Fruit fly (Drosophila melanogaster) whole organism, embryonic: ENCODE results near the gene Hrb98DE.

Experiments used
- Ada2b ChIP-seq: fragments of 200-800 bp; sonication (Bioruptor generic); IDR thresholded peaks from 2 replicates; pipeline ENCODE4 v1.3.6; 2022; ENCODE audit warnings: missing biosample characterization, missing genetic modification characterization
- Aef1 ChIP-seq: fragments of 200-800 bp; sonication (Bioruptor generic); IDR thresholded peaks from 3 replicates; pipeline ENCODE4 v1.3.6; 2022; ENCODE audit warnings: missing biosample characterization, missing genetic modification characterization
- Bgb ChIP-seq: fragments of 200-800 bp; sonication (Bioruptor generic); IDR thresholded peaks from 2 replicates; pipeline ENCODE4 v1.3.6; 2022; ENCODE audit warnings: missing biosample characterization, missing genetic modification characterization; ENCODE audit not compliant: partially characterized antibody
- Blimp-1 ChIP-seq: fragments of 200-800 bp; sonication (Bioruptor generic); optimal IDR thresholded peaks from 3 replicates; lab custom pipeline; 2018; ENCODE audit warnings: missing biosample characterization, missing genetic modification characterization, mild to moderate bottlenecking, moderate library complexity, missing genetic modification reagents
- CG12071 ChIP-seq: fragments of 200-800 bp; sonication (Bioruptor generic); optimal IDR thresholded peaks from 3 replicates; lab custom pipeline; 2018; ENCODE audit warnings: missing biosample characterization, mild to moderate bottlenecking, missing genetic modification characterization
- CG12155 ChIP-seq: fragments of 200-800 bp; sonication (Bioruptor generic); optimal IDR thresholded peaks from 3 replicates; lab custom pipeline; 2016; ENCODE audit warnings: missing biosample characterization, missing genetic modification characterization
- CG13296 ChIP-seq: fragments of 200-800 bp; sonication (Bioruptor generic); optimal IDR thresholded peaks from 3 replicates; lab custom pipeline; 2018; ENCODE audit warnings: missing biosample characterization, mild to moderate bottlenecking, missing genetic modification characterization
- CG15011 ChIP-seq: fragments of 200-800 bp; sonication (Bioruptor generic); optimal IDR thresholded peaks from 3 replicates; lab custom pipeline; 2018; ENCODE audit warnings: missing biosample characterization, mild to moderate bottlenecking, missing genetic modification characterization
- CG18262 ChIP-seq: fragments of 200-800 bp; optimal IDR thresholded peaks from 3 replicates; lab custom pipeline; 2019; ENCODE audit warnings: missing biosample characterization, mild to moderate bottlenecking, missing genetic modification characterization, moderate library complexity
- CG2678 ChIP-seq: fragments of 200-800 bp; sonication (Bioruptor generic); optimal IDR thresholded peaks from 3 replicates; lab custom pipeline; 2019; ENCODE audit warnings: missing biosample characterization, mild to moderate bottlenecking, missing genetic modification characterization, moderate library complexity
- CG3847 ChIP-seq: fragments of 200-800 bp; sonication (Bioruptor generic); IDR thresholded peaks from 2 replicates; pipeline ENCODE4 v1.3.6; 2022; ENCODE audit warnings: missing biosample characterization, missing genetic modification characterization
- CG42726 ChIP-seq: fragments of 200-800 bp; sonication (Bioruptor generic); IDR thresholded peaks from 2 replicates; pipeline ENCODE4 v1.3.6; 2022; ENCODE audit warnings: missing biosample characterization, missing genetic modification characterization; ENCODE audit not compliant: partially characterized antibody
- CG4854 ChIP-seq: fragments of 200-800 bp; sonication (Bioruptor generic); optimal IDR thresholded peaks from 2 replicates; lab custom pipeline; 2016; ENCODE audit warnings: missing biosample characterization, missing genetic modification characterization, inconsistent platforms
- CG5245 ChIP-seq: fragments of 200-800 bp; sonication (Bioruptor generic); optimal IDR thresholded peaks from 3 replicates; lab custom pipeline; 2016; ENCODE audit warnings: missing biosample characterization, missing genetic modification characterization
- CG6654 ChIP-seq: fragments of 200-800 bp; sonication (Bioruptor generic); optimal IDR thresholded peaks from 2 replicates; lab custom pipeline; 2017; ENCODE audit warnings: missing biosample characterization, mild to moderate bottlenecking, missing genetic modification characterization
- CG6813 ChIP-seq: fragments of 200-800 bp; sonication (Bioruptor generic); optimal IDR thresholded peaks from 2 replicates; lab custom pipeline; 2017; ENCODE audit warnings: missing biosample characterization, missing genetic modification characterization, mild to moderate bottlenecking, moderate library complexity, missing genetic modification reagents
- CG7372 ChIP-seq: fragments of 200-800 bp; sonication (Bioruptor generic); IDR thresholded peaks from 2 replicates; pipeline ENCODE4 v1.3.6; 2022; ENCODE audit warnings: missing biosample characterization, missing genetic modification characterization
- CG7987 ChIP-seq: fragments of 200-800 bp; sonication (Bioruptor generic); optimal IDR thresholded peaks from 2 replicates; lab custom pipeline; 2018; ENCODE audit warnings: missing biosample characterization, mild to moderate bottlenecking, missing genetic modification characterization, moderate library complexity
- CG9817 ChIP-seq: fragments of 200-800 bp; sonication (Bioruptor generic); optimal IDR thresholded peaks from 2 replicates; lab custom pipeline; 2018; ENCODE audit warnings: missing biosample characterization, mild to moderate bottlenecking, missing genetic modification characterization, moderate library complexity
- CG9932 ChIP-seq: fragments of 200-800 bp; sonication (Bioruptor generic); IDR thresholded peaks from 2 replicates; pipeline ENCODE4 v1.3.6; 2022; ENCODE audit warnings: missing biosample characterization, missing genetic modification characterization
- CHES-1-like ChIP-seq: fragments of 200-800 bp; sonication (Bioruptor generic); optimal IDR thresholded peaks from 2 replicates; lab custom pipeline; 2016; ENCODE audit warnings: missing biosample characterization, missing genetic modification characterization
- Chrac-16 ChIP-seq: fragments of 200-800 bp; sonication (Bioruptor generic); optimal IDR thresholded peaks from 3 replicates; lab custom pipeline; 2016; ENCODE audit warnings: missing biosample characterization, missing genetic modification characterization
- CrebB ChIP-seq: fragments of 200-800 bp; sonication (Bioruptor generic); optimal IDR thresholded peaks from 3 replicates; lab custom pipeline; 2018; ENCODE audit warnings: missing biosample characterization, mild to moderate bottlenecking, missing genetic modification characterization
- Deaf1 ChIP-seq: fragments of 200-800 bp; optimal IDR thresholded peaks from 3 replicates; lab custom pipeline; 2019; ENCODE audit warnings: missing biosample characterization, mild to moderate bottlenecking, missing genetic modification characterization, moderate library complexity
- Fer1 ChIP-seq: fragments of 200-800 bp; sonication (Bioruptor generic); optimal IDR thresholded peaks from 2 replicates; lab custom pipeline; 2017; ENCODE audit warnings: missing biosample characterization, mild to moderate bottlenecking, missing genetic modification characterization
- HHEX ChIP-seq: fragments of 200-800 bp; sonication (Bioruptor generic); optimal IDR thresholded peaks from 3 replicates; lab custom pipeline; 2017; ENCODE audit warnings: missing biosample characterization, mild to moderate bottlenecking, missing genetic modification characterization, missing genetic modification reagents
- NC2β ChIP-seq: fragments of 200-800 bp; sonication (Bioruptor generic); optimal IDR thresholded peaks from 2 replicates; lab custom pipeline; 2016; ENCODE audit warnings: missing biosample characterization, missing genetic modification characterization
- Ptx1 ChIP-seq: fragments of 200-800 bp; sonication (Bioruptor generic); IDR thresholded peaks from 2 replicates; pipeline ENCODE4 v1.3.6; 2022; ENCODE audit warnings: missing biosample characterization, missing genetic modification characterization
- Sin3A ChIP-seq: fragments of >200 bp; optimal IDR thresholded peaks from 2 replicates; lab custom pipeline; 2018
- TFAM ChIP-seq: fragments of 200-800 bp; sonication (Bioruptor generic); optimal IDR thresholded peaks from 2 replicates; lab custom pipeline; 2017; ENCODE audit warnings: missing biosample characterization, missing genetic modification characterization, inconsistent platforms
- bowl ChIP-seq: fragments of 200-800 bp; sonication (Bioruptor generic); IDR thresholded peaks from 2 replicates; pipeline ENCODE4 v1.3.6; 2022; ENCODE audit warnings: missing biosample characterization, missing genetic modification characterization
- dan ChIP-seq: fragments of 200-800 bp; sonication (Bioruptor generic); IDR thresholded peaks from 2 replicates; pipeline ENCODE4 v1.3.6; 2022; ENCODE audit warnings: missing biosample characterization, missing genetic modification characterization
- dm ChIP-seq: fragments of 200-800 bp; sonication (Bioruptor generic); optimal IDR thresholded peaks from 3 replicates; lab custom pipeline; 2016; ENCODE audit warnings: missing biosample characterization, missing genetic modification characterization
- dysf ChIP-seq: fragments of 200-800 bp; sonication (Bioruptor generic); IDR thresholded peaks from 3 replicates; pipeline ENCODE4 v1.3.6; 2022; ENCODE audit warnings: missing biosample characterization, missing genetic modification characterization
- esg ChIP-seq: fragments of 200-800 bp; sonication (Bioruptor generic); conservative IDR thresholded peaks from 2 replicates; pipeline ENCODE4 v1.3.6; 2022; ENCODE audit warnings: missing biosample characterization, missing genetic modification characterization
- gcm ChIP-seq: fragments of 200-800 bp; sonication (Bioruptor generic); optimal IDR thresholded peaks from 2 replicates; lab custom pipeline; 2019; ENCODE audit warnings: missing biosample characterization, mild to moderate bottlenecking, missing genetic modification characterization, moderate library complexity
- grau ChIP-seq: fragments of 200-800 bp; optimal IDR thresholded peaks from 3 replicates; lab custom pipeline; 2019; ENCODE audit warnings: missing biosample characterization, mild to moderate bottlenecking, missing genetic modification characterization, moderate library complexity
- her ChIP-seq: fragments of 200-800 bp; sonication (Bioruptor generic); optimal IDR thresholded peaks from 2 replicates; lab custom pipeline; 2016; ENCODE audit warnings: missing biosample characterization, missing genetic modification characterization
- jumu ChIP-seq: fragments of 200-800 bp; sonication (Bioruptor generic); optimal IDR thresholded peaks from 3 replicates; lab custom pipeline; 2016; ENCODE audit warnings: missing biosample characterization, missing genetic modification characterization
- lab ChIP-seq: fragments of 200-800 bp; sonication (Bioruptor generic); optimal IDR thresholded peaks from 3 replicates; lab custom pipeline; 2017; ENCODE audit warnings: missing biosample characterization, missing genetic modification characterization, mild to moderate bottlenecking, moderate library complexity, missing genetic modification reagents
- lmd ChIP-seq: fragments of 200-800 bp; sonication (Bioruptor generic); IDR thresholded peaks from 2 replicates; pipeline ENCODE4 v1.3.6; 2022; ENCODE audit warnings: missing biosample characterization, missing genetic modification characterization
- mam ChIP-seq: fragments of 200-800 bp; sonication (Bioruptor generic); optimal IDR thresholded peaks from 3 replicates; lab custom pipeline; 2016; ENCODE audit warnings: missing biosample characterization, missing genetic modification characterization
- pan ChIP-seq, 4 experiments: fragments of >200 bp in 3 of 4; fragments of 200-800 bp in 1 of 4; sonication (Bioruptor generic) in 1 of 4; optimal IDR thresholded peaks in 3 of 4; IDR thresholded peaks in 1 of 4; 2 replicates each; pipeline versions ENCODE4 v1.3.6 to Lab custom; 2017 to 2022; ENCODE audit warnings: missing biosample characterization in 2 of 4, missing genetic modification characterization in 2 of 4, mixed read lengths in 1 of 4
- repo ChIP-seq: fragments of 200-800 bp; sonication (Bioruptor generic); optimal IDR thresholded peaks from 2 replicates; lab custom pipeline; 2016; ENCODE audit warnings: missing biosample characterization, missing genetic modification characterization
- sens ChIP-seq: fragments of 200-800 bp; sonication (Bioruptor generic); peaks from one replicate; lab custom pipeline; 2016; ENCODE audit warnings: missing biosample characterization, missing genetic modification characterization
- sens-2 ChIP-seq: fragments of 200-800 bp; sonication (Bioruptor generic); IDR thresholded peaks from 2 replicates; pipeline ENCODE4 v1.3.6; 2022; ENCODE audit warnings: missing biosample characterization, missing genetic modification characterization
- sim ChIP-seq: fragments of 200-800 bp; sonication (Bioruptor generic); IDR thresholded peaks from 2 replicates; pipeline ENCODE4 v1.3.6; 2022; ENCODE audit warnings: missing biosample characterization, missing genetic modification characterization
- slp2 ChIP-seq: fragments of 200-800 bp; sonication (Bioruptor generic); optimal IDR thresholded peaks from 2 replicates; lab custom pipeline; 2016; ENCODE audit warnings: missing biosample characterization, missing genetic modification characterization
- tin ChIP-seq: fragments of 200-800 bp; sonication (Bioruptor generic); optimal IDR thresholded peaks from 3 replicates; lab custom pipeline; 2016; ENCODE audit warnings: missing biosample characterization, missing genetic modification characterization
- vvl ChIP-seq: fragments of 200-800 bp; sonication (Bioruptor generic); IDR thresholded peaks from 2 replicates; pipeline ENCODE4 v1.3.6; 2022; ENCODE audit warnings: missing biosample characterization, missing genetic modification characterization

The Hrb98DE gene

dm6 chr3R:28631753-28632152, 32.1 kb downstream of the Hrb98DE start (continued):
- TF ChIP-seq sens (GFP tag; lab: Kevin White, UChicago): peak; percentile 87
- peak; percentile 77 for TF ChIP-seq jumu (GFP tag; lab: Kevin White, UChicago)
- TF ChIP-seq tin (GFP tag; lab: Kevin White, UChicago): peak; percentile 80
- TF ChIP-seq Blimp-1: peak; percentile 63
- peak; percentile 71 for TF ChIP-seq lab (GFP tag; lab: Kevin White, UChicago)
- peak; percentile 32 for TF ChIP-seq CG12155 (GFP tag; lab: Kevin White, UChicago)
- TF ChIP-seq esg (GFP tag; lab: Robert Waterston, UW): peak; percentile 30; the same call in 1 of the 2 replicates
- TF ChIP-seq pan (optimal IDR thresholded peaks at IDR 0.05; lab: Kevin White, UChicago): no peak
- peak in 1 of 2 experiments; percentile 45 for TF ChIP-seq pan (GFP tag; optimal IDR thresholded peaks at IDR 0.05 in 1 of 2, IDR thresholded peaks at IDR 0.05 in 1 of 2)
- peak; percentile 57 for TF ChIP-seq Ada2b
- TF ChIP-seq her (GFP tag; lab: Kevin White, UChicago): peak; percentile 58
- TF ChIP-seq CG3847 (GFP tag; lab: Robert Waterston, UW): peak; percentile 32; the same call in 1 of the 2 replicates
- TF ChIP-seq grau (tag; lab: Kevin White, UChicago): peak; percentile 40
- peak; percentile 61 for TF ChIP-seq Ptx1
- peak; percentile 38; the same call in 2 of the 3 replicates for TF ChIP-seq dysf (GFP tag; lab: Robert Waterston, UW)
- peak; percentile 13 for TF ChIP-seq repo
- peak; percentile 6 for TF ChIP-seq CG6813 (GFP tag; lab: Kevin White, UChicago)
- TF ChIP-seq sim (GFP tag; lab: Robert Waterston, UW): no peak
- peak; percentile 9 for TF ChIP-seq CG6654 (GFP tag; lab: Kevin White, UChicago)
- TF ChIP-seq dan: 0 out of 2 replicates have a peak, but pooled peaks have one; percentile 36
- 0 out of 2 replicates have a peak, but pooled peaks have one; percentile 27 for TF ChIP-seq CG7372
- TF ChIP-seq CG4854 (GFP tag; lab: Kevin White, UChicago): peak; percentile 26
- TF ChIP-seq HHEX (GFP tag; lab: Kevin White, UChicago): peak; percentile 4
- no peak for TF ChIP-seq sens-2
- peak; percentile 6 for TF ChIP-seq gcm (GFP tag; lab: Kevin White, UChicago)
- no peak for TF ChIP-seq Sin3A (lab: Kevin White, UChicago)
- no peak for TF ChIP-seq Bgb (GFP tag; lab: Robert Waterston, UW)
- peak; percentile 60 for TF ChIP-seq CG18262 (tag; lab: Kevin White, UChicago)
- TF ChIP-seq NC2β (GFP tag; lab: Kevin White, UChicago): peak; percentile 26
- peak; percentile 11 for TF ChIP-seq CG13296 (GFP tag; lab: Kevin White, UChicago)
- TF ChIP-seq CrebB (tag; lab: Kevin White, UChicago): no peak
- TF ChIP-seq Aef1 (GFP tag; lab: Robert Waterston, UW): peak; percentile 61
- TF ChIP-seq bowl (GFP tag; lab: Robert Waterston, UW): no peak
- TF ChIP-seq Deaf1: no peak
- TF ChIP-seq CG12071: peak; percentile 53
- peak; percentile 4 for TF ChIP-seq CHES-1-like (GFP tag; lab: Kevin White, UChicago)
- no peak for TF ChIP-seq dm (GFP tag; lab: Kevin White, UChicago)
- TF ChIP-seq vvl (GFP tag; lab: Robert Waterston, UW): peak; percentile 41; the same call in 1 of the 2 replicates
- peak; percentile 27 for TF ChIP-seq Fer1 (GFP tag; lab: Kevin White, UChicago)
- peak; percentile 46 for TF ChIP-seq mam (GFP tag; lab: Kevin White, UChicago)
- TF ChIP-seq CG9932: peak; percentile 42; the same call in 1 of the 2 replicates
- peak; percentile 47 for TF ChIP-seq CG7987 (GFP tag; lab: Kevin White, UChicago)
- peak; percentile 19 for TF ChIP-seq CG9817 (tag; lab: Kevin White, UChicago)
- TF ChIP-seq slp2 (GFP tag; lab: Kevin White, UChicago): peak; percentile 58
- TF ChIP-seq CG5245: peak; percentile 58
- no peak for TF ChIP-seq CG42726 (GFP tag; lab: Robert Waterston, UW)
- peak; percentile 58 for TF ChIP-seq CG2678 (tag; lab: Kevin White, UChicago)
- peak; percentile 41 for TF ChIP-seq Chrac-16 (GFP tag; lab: Kevin White, UChicago)
- peak; percentile 46 for TF ChIP-seq lmd (GFP tag; lab: Robert Waterston, UW)
- peak; percentile 39 for TF ChIP-seq CG15011 (GFP tag; lab: Kevin White, UChicago)
- TF ChIP-seq TFAM (GFP tag; lab: Kevin White, UChicago): no peak
